Fruit fly (Drosophila melanogaster) whole organism, embryonic: Measurements from ENCODE around the gene CG31176.

Experiments used
- CG8478 ChIP-seq: fragments of >200 bp; optimal IDR thresholded peaks from 2 replicates; lab custom pipeline; 2018
- btn ChIP-seq: fragments of 200-800 bp; sonication (Bioruptor generic); optimal IDR thresholded peaks from 2 replicates; lab custom pipeline; 2016; ENCODE audit warnings: missing biosample characterization, missing genetic modification characterization
- ken ChIP-seq: fragments of 200-800 bp; sonication (Bioruptor generic); IDR thresholded peaks from 3 replicates; pipeline ENCODE4 v1.3.6; 2022; ENCODE audit warnings: missing biosample characterization, missing genetic modification characterization

DNA sequence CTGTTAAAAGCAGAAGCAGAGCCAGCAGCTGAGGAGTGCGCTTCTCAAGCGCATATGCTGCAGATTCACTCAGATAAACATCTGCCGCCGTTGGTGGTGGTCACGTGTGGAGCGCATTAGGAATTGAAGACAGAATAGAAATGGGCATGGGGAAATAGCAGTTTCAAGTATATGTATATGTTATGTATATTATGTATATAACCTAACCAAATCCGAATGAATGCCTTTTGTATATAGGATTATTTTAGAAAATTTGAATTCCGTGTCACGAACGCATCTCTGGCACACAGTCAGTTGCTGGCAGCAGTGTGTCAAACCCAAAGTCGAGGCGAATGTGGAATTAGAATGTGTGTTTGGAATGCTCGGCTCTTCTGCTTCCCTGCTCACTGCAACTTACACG, 28.3 kb downstream of the CG31176 start:
- TF ChIP-seq btn: no peak
- TF ChIP-seq CG8478 (lab: Kevin White, UChicago): no peak
- no peak for TF ChIP-seq ken
